Worm (Caenorhabditis elegans) whole organism, L1 larva: ENCODE data around the gene M03F4.4.
A peak's percentile ranks its signal among the peaks of the same experiment; 100 is the strongest.

Experiments used
- C16A3.4 ChIP-seq: fragments of 150-350 bp; optimal IDR thresholded peaks from 2 replicates; lab custom pipeline; 2014; ENCODE audit warnings: missing biosample characterization, missing genetic modification characterization
- F16B12.6 ChIP-seq: fragments of 150-350 bp; optimal IDR thresholded peaks from 2 replicates; lab custom pipeline; 2014; ENCODE audit warnings: missing biosample characterization, missing genetic modification characterization
- aha-1 ChIP-seq: fragments of 150-350 bp; optimal IDR thresholded peaks from 2 replicates; lab custom pipeline; 2014; ENCODE audit warnings: missing biosample characterization, missing genetic modification characterization
- alr-1 ChIP-seq: fragments of 200-800 bp; sonication (Bioruptor generic); optimal IDR thresholded peaks from 2 replicates; lab custom pipeline; 2018; ENCODE audit warnings: borderline replicate concordance, mild to moderate bottlenecking, missing genetic modification characterization, missing compliant biosample characterization
- blmp-1 ChIP-seq: fragments of 150-350 bp; optimal IDR thresholded peaks from 2 replicates; lab custom pipeline; 2014; ENCODE audit warnings: missing biosample characterization, missing genetic modification characterization
- ceh-82 ChIP-seq, 3 experiments: fragments of 150-350 bp in 1 of 3; sonication (generic microtip) in 2 of 3; optimal IDR thresholded peaks; 2 replicates each; lab custom pipeline; 2014 to 2017; ENCODE audit warnings: missing biosample characterization in 3 of 3, missing genetic modification characterization in 3 of 3
- ceh-88 ChIP-seq: fragments of 200-800 bp; sonication (Bioruptor generic); IDR thresholded peaks from 2 replicates; pipeline ENCODE4 v1.3.6; 2022; ENCODE audit warnings: missing genetic modification characterization, missing compliant biosample characterization
- efl-1 ChIP-seq, 4 experiments: fragments of 150-350 bp; optimal IDR thresholded peaks in 3 of 4; peaks in 1 of 4; 1 replicate in 1 of 4; 2 replicates in 3 of 4; lab custom pipeline; 2014; ENCODE audit warnings: missing biosample characterization in 2 of 4, missing genetic modification characterization in 2 of 4, missing genetic modification reagents in 2 of 4
- elt-2 ChIP-seq: sonication (generic microtip); optimal IDR thresholded peaks from 2 replicates; lab custom pipeline; 2016; ENCODE audit warnings: missing genetic modification characterization, mild to moderate bottlenecking, inconsistent platforms, missing compliant biosample characterization, missing genetic modification reagents
- ets-5 ChIP-seq: fragments of 200-800 bp; sonication (Bioruptor generic); IDR thresholded peaks from 2 replicates; pipeline ENCODE4 v1.3.6; 2022; ENCODE audit warnings: missing genetic modification characterization, missing compliant biosample characterization
- fkh-10 ChIP-seq: sonication (generic microtip); optimal IDR thresholded peaks from 2 replicates; lab custom pipeline; 2017; ENCODE audit warnings: missing biosample characterization, missing genetic modification reagents, missing genetic modification characterization
- fkh-8 ChIP-seq: sonication (generic microtip); optimal IDR thresholded peaks from 2 replicates; lab custom pipeline; 2016; ENCODE audit warnings: mild to moderate bottlenecking, missing genetic modification characterization, missing compliant biosample characterization
- grh-1 ChIP-seq: fragments of 200-800 bp; sonication (Bioruptor generic); IDR thresholded peaks from 2 replicates; pipeline ENCODE4 v1.3.6; 2022; ENCODE audit warnings: missing genetic modification reagents, missing genetic modification characterization, missing compliant biosample characterization
- hlh-17 ChIP-seq: fragments of 200-800 bp; sonication (Bioruptor generic); optimal IDR thresholded peaks from 2 replicates; lab custom pipeline; 2018; ENCODE audit warnings: missing genetic modification characterization, mild to moderate bottlenecking, missing compliant biosample characterization, moderate library complexity, borderline replicate concordance
- hlh-4 ChIP-seq: sonication (generic microtip); optimal IDR thresholded peaks from 2 replicates; lab custom pipeline; 2016; ENCODE audit warnings: mild to moderate bottlenecking, missing genetic modification characterization, missing compliant biosample characterization
- hpl-2 ChIP-seq: fragments of 150-350 bp; optimal IDR thresholded peaks from 2 replicates; lab custom pipeline; 2014; ENCODE audit warnings: missing biosample characterization, missing genetic modification reagents, missing genetic modification characterization
- lin-13 ChIP-seq: fragments of 150-350 bp; optimal IDR thresholded peaks from 2 replicates; lab custom pipeline; 2014; ENCODE audit warnings: missing biosample characterization, missing genetic modification reagents, missing genetic modification characterization
- lin-14 ChIP-seq: fragments of 200-800 bp; sonication (Bioruptor generic); optimal IDR thresholded peaks from 2 replicates; lab custom pipeline; 2018; ENCODE audit warnings: mild to moderate bottlenecking, missing genetic modification characterization, moderate library complexity, missing compliant biosample characterization
- lin-35 ChIP-seq, 2 experiments: fragments of 150-350 bp; optimal IDR thresholded peaks; 2 replicates each; lab custom pipeline; 2014; ENCODE audit warnings: missing biosample characterization in 2 of 2, missing genetic modification characterization in 2 of 2, missing genetic modification reagents in 2 of 2
- lir-3 ChIP-seq: sonication (generic microtip); optimal IDR thresholded peaks from 2 replicates; lab custom pipeline; 2016; ENCODE audit warnings: mild to moderate bottlenecking, missing genetic modification characterization, moderate library complexity, missing compliant biosample characterization; ENCODE audit not compliant: poor library complexity
- nhr-12 ChIP-seq: sonication (generic microtip); optimal IDR thresholded peaks from 2 replicates; lab custom pipeline; 2017; ENCODE audit warnings: missing biosample characterization, missing genetic modification characterization
- nhr-76 ChIP-seq: sonication (generic microtip); optimal IDR thresholded peaks from 2 replicates; lab custom pipeline; 2017; ENCODE audit warnings: missing biosample characterization, missing genetic modification characterization
- nhr-77 ChIP-seq: fragments of 150-350 bp; optimal IDR thresholded peaks from 2 replicates; lab custom pipeline; 2014; ENCODE audit warnings: missing biosample characterization, missing genetic modification characterization
- nhr-85 ChIP-seq: sonication (generic microtip); peaks from one replicate; lab custom pipeline; 2016; ENCODE audit warnings: missing genetic modification characterization, inconsistent platforms, missing compliant biosample characterization
- nhr-90 ChIP-seq: sonication (generic microtip); optimal IDR thresholded peaks from 2 replicates; lab custom pipeline; 2016; ENCODE audit warnings: mild to moderate bottlenecking, missing genetic modification characterization, missing compliant biosample characterization; ENCODE audit not compliant: poor library complexity
- pag-3 ChIP-seq: sonication (generic microtip); optimal IDR thresholded peaks from 2 replicates; lab custom pipeline; 2017; ENCODE audit warnings: missing genetic modification characterization, mild to moderate bottlenecking, missing compliant biosample characterization, antibody characterized with exemption, borderline replicate concordance; ENCODE audit not compliant: insufficient read depth
- pqm-1 ChIP-seq: sonication (generic microtip); optimal IDR thresholded peaks from 3 replicates; lab custom pipeline; 2017; ENCODE audit warnings: missing biosample characterization, missing genetic modification characterization
- skn-1 ChIP-seq: fragments of 150-350 bp; optimal IDR thresholded peaks from 2 replicates; lab custom pipeline; 2014; ENCODE audit warnings: missing biosample characterization, missing genetic modification characterization
- snpc-4 ChIP-seq: fragments of 150-350 bp; optimal IDR thresholded peaks from 2 replicates; lab custom pipeline; 2014; ENCODE audit warnings: missing biosample characterization, missing genetic modification characterization
- sox-4 ChIP-seq: sonication (generic microtip); optimal IDR thresholded peaks from 2 replicates; lab custom pipeline; 2016; ENCODE audit warnings: missing genetic modification characterization, missing compliant biosample characterization
- tbx-2 ChIP-seq: sonication (generic microtip); optimal IDR thresholded peaks from 2 replicates; lab custom pipeline; 2016; ENCODE audit warnings: missing genetic modification characterization, missing compliant biosample characterization
- unc-62 ChIP-seq: fragments of 150-350 bp; optimal IDR thresholded peaks from 2 replicates; lab custom pipeline; 2014; ENCODE audit warnings: missing biosample characterization, missing genetic modification reagents, missing genetic modification characterization
- unc-86 ChIP-seq: sonication (generic microtip); optimal IDR thresholded peaks from 2 replicates; lab custom pipeline; 2016; ENCODE audit warnings: missing genetic modification characterization, missing compliant biosample characterization
- xbp-1 ChIP-seq: sonication (generic microtip); optimal IDR thresholded peaks from 2 replicates; lab custom pipeline; 2016; ENCODE audit warnings: missing genetic modification characterization, missing compliant biosample characterization
- ztf-4 ChIP-seq: fragments of 150-350 bp; optimal IDR thresholded peaks from 2 replicates; lab custom pipeline; 2014; ENCODE audit warnings: missing biosample characterization, missing genetic modification characterization

M03F4.4 gene

DNA sequence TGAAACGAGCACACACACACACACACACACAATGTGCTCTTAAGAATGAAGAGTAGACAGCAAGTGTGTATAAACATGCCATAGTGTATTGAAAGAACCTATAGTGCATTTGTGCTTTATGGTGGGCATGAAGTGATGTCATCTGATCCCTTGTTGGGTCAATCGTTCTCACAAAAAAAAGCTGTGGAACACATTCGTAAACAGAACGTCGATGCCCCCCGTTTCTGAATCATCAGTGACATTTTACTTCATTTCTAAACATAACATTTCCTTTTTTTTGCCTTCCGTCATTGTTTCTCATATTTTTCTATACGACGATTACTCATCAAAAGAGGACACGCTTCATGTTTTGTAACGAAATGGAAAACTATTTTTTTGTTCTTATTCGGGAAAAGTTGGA lies 1.8 kb upstream of the M03F4.4 start:
- TF ChIP-seq snpc-4 (tag; lab: Kevin White, UChicago): no peak
- TF ChIP-seq grh-1: no peak
- no peak for TF ChIP-seq efl-1 (optimal IDR thresholded peaks at IDR 0.05; lab: Kevin White, UChicago)
- peak in 1 of 2 experiments; percentile 75 for TF ChIP-seq efl-1 (GFP tag; optimal IDR thresholded peaks at IDR 0.05 in 1 of 2; lab: Kevin White, UChicago)
- no peak for TF ChIP-seq alr-1

DNA sequence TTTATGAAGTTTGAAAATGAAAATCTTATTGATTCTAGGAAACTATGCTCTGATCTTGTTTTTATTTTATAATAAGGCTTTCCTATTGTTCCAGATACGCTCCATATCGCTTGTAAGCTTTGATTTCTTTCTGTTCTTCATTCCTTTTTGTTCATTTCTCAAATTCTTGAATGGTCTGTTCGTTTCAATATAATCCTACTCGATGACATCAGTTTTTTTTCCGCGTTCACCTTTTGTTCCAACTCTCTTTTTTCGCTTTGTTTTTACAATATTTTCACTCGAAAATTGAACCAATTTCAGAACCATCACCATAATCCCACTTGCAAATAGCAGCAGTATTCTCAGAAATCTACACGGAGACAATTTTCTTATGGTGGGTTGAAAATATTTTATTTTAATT lies 9.5 kb downstream of the M03F4.4 start, which contains the start of gene tyra-3:
tyra-3 (plus strand) TSS at position 301 of the 400 bp plus-strand sequence.
- TF ChIP-seq ztf-4 (tag; lab: Kevin White, UChicago) (no peak), nhr-12 (no peak), nhr-76 (no peak), ceh-88 (no peak), lin-35 (GFP tag; optimal IDR thresholded peaks at IDR 0.05; lab: Kevin White, UChicago) (no peak), skn-1 (no peak), nhr-90 (tag; lab: Kevin White, UChicago) (no peak), ceh-82 (tag; optimal IDR thresholded peaks at IDR 0.05; lab: Kevin White, UChicago) (no peak), unc-62 (GFP tag; lab: Kevin White, UChicago) (no peak), pqm-1 (tag; lab: Kevin White, UChicago) (no peak), aha-1 (tag; lab: Kevin White, UChicago) (no peak), nhr-77 (tag; lab: Kevin White, UChicago) (no peak), F16B12.6 (tag; lab: Kevin White, UChicago) (no peak), sox-4 (tag; lab: Kevin White, UChicago) (no peak), blmp-1 (tag; lab: Kevin White, UChicago) (no peak), lir-3 (no peak), elt-2 (tag; lab: Kevin White, UChicago) (no peak), hpl-2 (GFP tag; lab: Kevin White, UChicago) (no peak), ets-5 (GFP tag; lab: Robert Waterston, UW) (no peak), hlh-17 (GFP tag; lab: Kevin White, UChicago) (no peak)
- TF ChIP-seq, all 84 proteins: peak for 0

DNA sequence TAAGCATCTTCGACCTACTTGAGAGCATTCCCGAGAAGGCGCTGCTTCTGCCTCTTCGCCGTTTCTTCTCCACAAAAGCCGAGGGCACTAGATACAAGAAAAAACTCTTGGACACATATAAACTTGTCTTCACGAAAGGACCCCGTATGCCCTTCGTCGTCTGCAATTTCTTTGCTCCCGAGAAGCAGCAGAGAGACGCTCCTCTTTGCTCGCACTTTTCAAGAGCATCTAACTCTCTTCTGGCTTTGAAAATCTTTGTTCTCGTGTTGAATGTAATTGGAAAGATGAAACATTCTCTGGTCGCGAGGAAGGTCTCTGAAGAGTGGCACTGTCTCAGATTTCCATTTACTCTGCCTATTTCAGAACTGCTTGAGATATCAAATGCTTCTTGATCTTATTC lies 18.2 kb downstream of the M03F4.4 start:
- TF ChIP-seq lin-14 (peak; percentile 21), fkh-8 (tag; lab: Kevin White, UChicago) (no peak), fkh-10 (GFP tag; lab: Kevin White, UChicago) (peak; percentile 71)
- TF ChIP-seq, all 84 proteins: peak for 2

DNA sequence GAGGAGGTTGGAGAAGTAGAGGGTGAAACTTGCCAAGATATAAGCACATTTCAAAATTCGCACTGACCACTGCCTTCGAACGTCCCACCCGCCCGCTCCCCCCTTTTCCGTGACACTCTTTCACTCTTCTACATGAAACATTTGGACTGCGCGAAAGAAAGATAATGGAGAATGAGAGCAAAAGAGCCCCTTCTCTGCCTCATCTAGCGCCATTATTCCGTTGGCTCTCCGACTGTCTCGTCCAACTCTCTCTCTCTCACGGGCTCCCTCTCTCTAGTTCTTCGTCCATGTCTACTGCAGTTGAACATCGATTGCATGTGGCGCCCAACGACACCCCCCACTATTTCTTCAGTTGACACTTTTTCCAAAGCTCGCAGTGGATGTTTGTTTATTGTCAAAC lies 24.3 kb downstream of the M03F4.4 start:
- TF ChIP-seq pag-3 (tag; lab: Kevin White, UChicago) (no peak), ets-5 (GFP tag; lab: Robert Waterston, UW) (no peak), lin-14 (peak; percentile 77), xbp-1 (tag; lab: Kevin White, UChicago) (no peak), hpl-2 (GFP tag; lab: Kevin White, UChicago) (no peak), tbx-2 (no peak), fkh-8 (tag; lab: Kevin White, UChicago) (peak; percentile 21), unc-86 (tag; lab: Kevin White, UChicago) (peak; percentile 21), hlh-4 (no peak)

DNA sequence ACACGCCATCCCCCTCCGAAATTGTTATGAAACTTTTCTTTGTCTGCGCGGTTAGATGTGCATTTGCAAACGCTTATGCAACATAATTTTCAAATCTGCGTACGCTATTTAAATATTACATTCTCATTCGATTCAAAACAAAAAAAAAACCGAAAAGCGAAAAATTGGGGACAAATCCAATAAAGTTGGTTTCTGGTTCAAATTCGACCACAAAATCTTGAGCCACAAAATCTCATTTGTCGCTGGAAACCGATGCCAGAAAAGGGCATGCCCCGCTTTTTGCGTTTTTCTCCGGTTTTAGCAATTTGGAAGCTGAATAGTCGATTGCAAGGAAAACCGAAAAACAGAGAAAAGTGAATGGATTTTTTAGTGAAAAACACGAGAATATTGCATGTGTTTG lies 25.2 kb downstream of the M03F4.4 start:
- TF ChIP-seq lin-13: no peak
- peak; percentile 54 for TF ChIP-seq lin-14
- TF ChIP-seq grh-1: no peak
- no peak for TF ChIP-seq efl-1 (optimal IDR thresholded peaks at IDR 0.05; lab: Kevin White, UChicago)
- peak in 1 of 2 experiments; percentile 26 for TF ChIP-seq efl-1 (GFP tag; optimal IDR thresholded peaks at IDR 0.05 in 1 of 2; lab: Kevin White, UChicago)
- no peak for TF ChIP-seq nhr-85 (tag; lab: Kevin White, UChicago)
- no peak for TF ChIP-seq C16A3.4 (tag; lab: Kevin White, UChicago)
